Fruit fly (Drosophila melanogaster) whole organism, adult: ENCODE data around the gene mon2.
A peak's percentile ranks its signal among the peaks of the same experiment; 100 is the strongest.

Experiments used
- CG7101 ChIP-seq: fragments of 200-800 bp; sonication (Bioruptor generic); optimal IDR thresholded peaks from 2 replicates; lab custom pipeline; 2018; ENCODE audit warnings: missing biosample characterization, mild to moderate bottlenecking, missing genetic modification characterization, moderate library complexity
- Clk ChIP-seq: fragments of 200-800 bp; sonication (Bioruptor generic); optimal IDR thresholded peaks from 2 replicates; lab custom pipeline; 2017; ENCODE audit warnings: missing biosample characterization, missing genetic modification characterization
- Crg-1 ChIP-seq: fragments of 200-800 bp; sonication (Bioruptor generic); optimal IDR thresholded peaks from 2 replicates; lab custom pipeline; 2016; ENCODE audit warnings: missing biosample characterization, missing genetic modification characterization
- Mnt ChIP-seq: fragments of 200-800 bp; sonication (Bioruptor generic); optimal IDR thresholded peaks from 2 replicates; lab custom pipeline; 2016; ENCODE audit warnings: missing biosample characterization, mild to moderate bottlenecking, missing genetic modification characterization
- kay ChIP-seq: fragments of 200-800 bp; sonication (Bioruptor generic); peaks from one replicate; lab custom pipeline; 2016; ENCODE audit warnings: missing biosample characterization, missing genetic modification characterization, borderline replicate concordance
- toe ChIP-seq: fragments of 200-800 bp; sonication (Bioruptor generic); optimal IDR thresholded peaks from 2 replicates; lab custom pipeline; 2016; ENCODE audit warnings: missing biosample characterization, missing genetic modification characterization

DNA sequence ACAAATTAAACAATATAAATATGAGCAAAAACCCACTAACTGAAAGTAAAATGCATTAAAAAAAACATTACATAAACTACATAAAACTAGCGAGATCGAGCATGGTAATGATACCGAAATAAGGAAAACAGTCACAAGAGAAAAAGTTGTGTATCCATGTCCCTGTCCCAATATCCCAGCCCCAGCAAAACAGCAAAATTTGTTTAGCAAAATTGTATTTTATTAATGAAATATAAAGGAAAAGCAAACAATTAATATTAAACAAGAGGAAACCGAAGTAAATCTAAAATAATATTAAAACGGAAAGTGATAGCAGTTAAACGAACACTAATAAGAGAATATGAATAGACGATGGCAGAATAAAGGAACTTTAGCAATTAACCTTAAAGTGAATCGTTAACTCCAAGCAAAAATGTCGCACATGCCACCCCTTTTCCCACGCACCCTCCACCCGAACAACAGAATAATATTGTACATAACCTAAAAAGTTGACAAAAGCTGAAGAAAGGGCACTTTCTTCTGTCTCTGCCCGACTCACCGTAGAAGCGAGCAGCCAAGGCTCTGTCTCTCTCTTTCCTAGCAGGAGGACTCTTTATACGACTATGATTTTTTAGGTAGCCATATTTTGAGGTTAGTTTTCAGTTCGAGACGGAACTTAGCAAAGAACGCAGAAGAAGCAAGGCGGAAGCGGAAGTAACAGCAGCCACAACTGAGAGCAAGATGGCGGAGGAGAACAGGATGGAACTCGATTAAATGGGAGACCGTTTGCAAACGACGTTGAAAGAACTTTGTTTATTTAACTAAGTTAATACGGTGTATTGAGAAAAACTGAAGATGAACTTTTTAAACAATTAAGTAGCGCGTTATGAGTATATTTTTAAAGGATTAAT, 13.0 kb downstream of the mon2 start:
- TF ChIP-seq Mnt (GFP tag; lab: Kevin White, UChicago) (no peak), kay (GFP tag; lab: Kevin White, UChicago) (peak; percentile 80), Crg-1 (no peak), Clk (GFP tag; lab: Kevin White, UChicago) (no peak), toe (GFP tag; lab: Kevin White, UChicago) (no peak), CG7101 (no peak)
